Fruit fly (Drosophila melanogaster): ENCODE results near the gene Cpr67B.

Gene Cpr67B

DNA sequence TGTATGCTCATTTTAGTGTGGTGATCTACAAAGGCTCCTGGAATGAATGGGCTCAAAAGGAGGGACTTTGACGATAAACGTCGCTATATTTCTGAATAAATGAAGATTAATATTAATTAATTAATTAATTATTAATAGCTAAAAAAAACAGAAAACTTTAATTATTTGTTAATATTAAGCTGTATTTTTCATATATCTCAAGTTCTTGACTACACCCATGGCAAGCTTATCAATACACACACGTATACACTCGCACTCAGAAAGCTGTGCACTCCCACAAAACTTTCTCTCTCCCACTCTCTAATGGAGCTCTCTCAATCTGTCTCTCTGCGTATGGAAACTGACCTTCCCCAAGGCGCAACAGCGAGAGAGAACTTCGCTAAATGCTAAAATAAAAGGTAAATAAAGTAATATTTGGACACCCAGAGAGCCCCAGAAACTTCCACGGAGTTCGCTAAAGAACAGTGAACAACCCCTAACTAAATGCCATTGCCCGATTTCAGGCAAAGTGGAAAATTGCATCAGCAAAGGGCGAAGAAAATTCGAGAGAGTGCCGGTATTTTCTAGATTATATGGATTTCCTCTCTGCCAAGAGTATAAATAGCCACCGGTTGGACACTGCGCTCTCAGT, 31.1 kb upstream of the Cpr67B start (continued):
- TF ChIP-seq Bteb2 (GFP tag; optimal IDR thresholded peaks at IDR 0.05) (no peak), CG3726 (GFP tag; IDR thresholded peaks at IDR 0.05) (0 out of 3 replicates have a peak, but pooled peaks have one; percentile 40), Rfx (GFP tag; IDR thresholded peaks at IDR 0.05) (peak; percentile 86), CG2712 (tag; optimal IDR thresholded peaks at IDR 0.05) (peak; percentile 72), Hmr (GFP tag; optimal IDR thresholded peaks at IDR 0.05) (peak; percentile 79), jigr1 (GFP tag; IDR thresholded peaks at IDR 0.05) (no peak), CG1529 (GFP tag; optimal IDR thresholded peaks at IDR 0.05) (peak; percentile 64), CG13287 (GFP tag; IDR thresholded peaks at IDR 0.05; ENCODE audit: partially characterized antibody) (peak; percentile 52), sna (GFP tag; IDR thresholded peaks at IDR 0.05; ENCODE audit: partially characterized antibody) (peak; percentile 67; the same call in 1 of the 2 replicates), NfI (GFP tag; optimal IDR thresholded peaks at IDR 0.05) (peak; percentile 67), Nf-YC (tag; optimal IDR thresholded peaks at IDR 0.05) (no peak), CG1647 (GFP tag; optimal IDR thresholded peaks at IDR 0.05) (no peak), CG12219 (GFP tag; optimal IDR thresholded peaks at IDR 0.05) (peak; percentile 44), TFAM (GFP tag; optimal IDR thresholded peaks at IDR 0.05) (no peak), so (GFP tag; IDR thresholded peaks at IDR 0.05) (peak; percentile 80), gcm2 (GFP tag; optimal IDR thresholded peaks at IDR 0.05) (no peak), Hsf (GFP tag; optimal IDR thresholded peaks at IDR 0.05) (peak; percentile 48), ase (GFP tag; IDR thresholded peaks at IDR 0.05) (peak; percentile 51; the same call in 1 of the 3 replicates), luna (GFP tag; optimal IDR thresholded peaks at IDR 0.05) (no peak), unc-4 (GFP tag; IDR thresholded peaks at IDR 0.05; ENCODE audit: partially characterized antibody) (peak; percentile 54), CG10274 (GFP tag; optimal IDR thresholded peaks at IDR 0.05) (no peak), zen (tag; optimal IDR thresholded peaks at IDR 0.05) (peak; percentile 2), CG18262 (tag; optimal IDR thresholded peaks at IDR 0.05) (peak; percentile 65), croc (GFP tag; conservative IDR thresholded peaks at IDR 0.05) (no peak; the same call in 2 of the 3 replicates), sob (GFP tag; IDR thresholded peaks at IDR 0.05) (peak; percentile 85), Dp (GFP tag; optimal IDR thresholded peaks at IDR 0.05) (no peak), hkb (optimal IDR thresholded peaks at IDR 0.05) (no peak), hkb (GFP tag; IDR thresholded peaks at IDR 0.05) (peak; percentile 72), Oli (tag; optimal IDR thresholded peaks at IDR 0.05) (peak; percentile 72), usp (GFP tag; optimal IDR thresholded peaks at IDR 0.05) (no peak), Dad (GFP tag; optimal IDR thresholded peaks at IDR 0.05) (no peak), psq (GFP tag; optimal IDR thresholded peaks at IDR 0.05) (peak; percentile 9), Bgb (GFP tag; IDR thresholded peaks at IDR 0.05; ENCODE audit: partially characterized antibody) (no peak; the same call in 1 of the 2 replicates), CG15479 (GFP tag; optimal IDR thresholded peaks at IDR 0.05) (peak; percentile 13), seq (GFP tag; IDR thresholded peaks at IDR 0.05) (peak; percentile 54), MTF-1 (GFP tag; optimal IDR thresholded peaks at IDR 0.05; ENCODE audit: borderline replicate concordance) (peak; percentile 49), klu (GFP tag; IDR thresholded peaks at IDR 0.05) (no peak), CG34224 (GFP tag; IDR thresholded peaks at IDR 0.05; ENCODE audit: partially characterized antibody) (peak; percentile 53; the same call in 1 of the 3 replicates), zen2 (GFP tag; IDR thresholded peaks at IDR 0.05; ENCODE audit: partially characterized antibody) (peak; percentile 28; the same call in 1 of the 3 replicates), Camta (GFP tag; optimal IDR thresholded peaks at IDR 0.05) (no peak), Dip3 (GFP tag; optimal IDR thresholded peaks at IDR 0.05) (peak; percentile 34), chn (GFP tag; optimal IDR thresholded peaks at IDR 0.05) (peak; percentile 6), CG13775 (GFP tag; optimal IDR thresholded peaks at IDR 0.05) (peak; percentile 56), CG2116 (GFP tag; optimal IDR thresholded peaks at IDR 0.05) (no peak), Ravus (GFP tag; IDR thresholded peaks at IDR 0.05) (peak; percentile 26; the same call in 1 of the 2 replicates), H15 (GFP tag; IDR thresholded peaks at IDR 0.05) (peak; percentile 62; the same call in 1 of the 3 replicates), CG31224 (GFP tag; IDR thresholded peaks at IDR 0.05) (peak; percentile 40; the same call in 1 of the 2 replicates), CG12071 (GFP tag; optimal IDR thresholded peaks at IDR 0.05) (no peak), rib (GFP tag; IDR thresholded peaks at IDR 0.05) (no peak), Awh (GFP tag; IDR thresholded peaks at IDR 0.05) (peak; percentile 87)
